Worm (Caenorhabditis elegans) whole organism, midembryonic: Measurements from ENCODE around the gene nep-10.

ENCODE experiments used
- med-1 ChIP-seq: sonication (generic microtip); optimal IDR thresholded peaks from 2 replicates; lab custom pipeline; 2017; ENCODE audit warnings: missing genetic modification characterization, mild to moderate bottlenecking, missing compliant biosample characterization, antibody characterized with exemption, missing genetic modification reagents; ENCODE audit not compliant: insufficient read depth
- tab-1 ChIP-seq: fragments of 200-800 bp; sonication (Bioruptor generic); IDR thresholded peaks from 2 replicates; pipeline ENCODE4 v1.3.6; 2022; ENCODE audit warnings: missing genetic modification characterization, missing compliant biosample characterization

DNA sequence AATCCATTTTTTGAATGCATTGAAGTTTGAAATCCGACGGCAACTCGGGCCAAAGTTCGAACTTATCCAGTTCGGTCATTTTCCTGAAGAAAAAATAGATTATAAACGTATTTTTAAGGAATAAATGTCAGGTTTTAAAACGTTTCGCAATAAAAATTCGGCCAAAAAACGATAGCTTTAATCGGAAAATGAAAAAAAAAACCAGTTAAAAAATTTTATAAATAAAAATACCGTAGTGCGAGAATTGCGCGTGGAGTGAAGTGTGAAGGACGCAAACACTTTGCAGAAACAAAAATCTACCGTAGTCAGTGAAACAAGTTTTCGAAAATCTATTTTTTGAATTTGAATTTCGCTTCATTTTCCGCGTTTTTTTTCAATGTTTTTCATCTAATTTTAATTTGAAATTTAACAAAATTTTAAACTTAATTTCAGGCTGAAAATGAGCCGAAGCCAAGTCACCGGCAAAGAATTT lies 52.9 kb downstream of the nep-10 start, which contains the start of gene F14D2.8:
- TF ChIP-seq med-1 (GFP tag; lab: Kevin White, UChicago), result no peak
- TF ChIP-seq tab-1 (GFP tag; lab: Robert Waterston, UW), result no peak
